Fruit fly (Drosophila melanogaster) whole organism, adult: ENCODE measurements around the gene sturkopf.

Source experiments
- CG11617 ChIP-seq: fragments of 200-800 bp; sonication (Bioruptor generic); optimal IDR thresholded peaks from 2 replicates; lab custom pipeline; 2017; ENCODE audit warnings: mild to moderate bottlenecking, missing biosample characterization, missing genetic modification reagents, missing genetic modification characterization
- CG12768 ChIP-seq: fragments of 200-800 bp; sonication (Bioruptor generic); optimal IDR thresholded peaks from 2 replicates; lab custom pipeline; 2017; ENCODE audit warnings: missing biosample characterization, missing genetic modification characterization, mild to moderate bottlenecking, moderate library complexity, missing genetic modification reagents
- CG14711 ChIP-seq: fragments of 200-800 bp; sonication (Bioruptor generic); optimal IDR thresholded peaks from 2 replicates; lab custom pipeline; 2018; ENCODE audit warnings: missing biosample characterization, mild to moderate bottlenecking, missing genetic modification characterization, moderate library complexity
- CG1620 ChIP-seq: fragments of 200-800 bp; sonication (Bioruptor generic); optimal IDR thresholded peaks from 2 replicates; lab custom pipeline; 2016; ENCODE audit warnings: missing biosample characterization, missing genetic modification characterization
- CG33017 ChIP-seq: fragments of 200-800 bp; sonication (Bioruptor generic); optimal IDR thresholded peaks from 2 replicates; lab custom pipeline; 2018; ENCODE audit warnings: missing biosample characterization, mild to moderate bottlenecking, missing genetic modification characterization, moderate library complexity
- CG5204 ChIP-seq: fragments of 200-800 bp; sonication (Bioruptor generic); optimal IDR thresholded peaks from 2 replicates; lab custom pipeline; 2016; ENCODE audit warnings: missing biosample characterization, missing genetic modification characterization
- CG7045 ChIP-seq: fragments of 200-800 bp; sonication (Bioruptor generic); optimal IDR thresholded peaks from 2 replicates; lab custom pipeline; 2017; ENCODE audit warnings: missing biosample characterization, mild to moderate bottlenecking, missing genetic modification characterization
- CG7101 ChIP-seq: fragments of 200-800 bp; sonication (Bioruptor generic); optimal IDR thresholded peaks from 2 replicates; lab custom pipeline; 2018; ENCODE audit warnings: missing biosample characterization, mild to moderate bottlenecking, missing genetic modification characterization, moderate library complexity
- Clk ChIP-seq: fragments of 200-800 bp; sonication (Bioruptor generic); optimal IDR thresholded peaks from 2 replicates; lab custom pipeline; 2017; ENCODE audit warnings: missing biosample characterization, missing genetic modification characterization
- Crg-1 ChIP-seq: fragments of 200-800 bp; sonication (Bioruptor generic); optimal IDR thresholded peaks from 2 replicates; lab custom pipeline; 2016; ENCODE audit warnings: missing biosample characterization, missing genetic modification characterization
- Hr96 ChIP-seq: fragments of 200-800 bp; sonication (Bioruptor generic); optimal IDR thresholded peaks from 2 replicates; lab custom pipeline; 2016; ENCODE audit warnings: missing biosample characterization, missing genetic modification characterization
- Mnt ChIP-seq: fragments of 200-800 bp; sonication (Bioruptor generic); optimal IDR thresholded peaks from 2 replicates; lab custom pipeline; 2016; ENCODE audit warnings: missing biosample characterization, mild to moderate bottlenecking, missing genetic modification characterization
- bab1 ChIP-seq: fragments of 200-800 bp; sonication (Bioruptor generic); optimal IDR thresholded peaks from 3 replicates; lab custom pipeline; 2019; ENCODE audit warnings: missing biosample characterization, mild to moderate bottlenecking, missing genetic modification characterization, moderate library complexity
- cic ChIP-seq: fragments of 200-800 bp; sonication (Bioruptor generic); optimal IDR thresholded peaks from 2 replicates; lab custom pipeline; 2017; ENCODE audit warnings: missing biosample characterization, mild to moderate bottlenecking, missing genetic modification characterization, moderate library complexity
- cnc ChIP-seq, 2 experiments: fragments of >200 bp; optimal IDR thresholded peaks; 2 replicates each; lab custom pipeline; 2017
- ovo ChIP-seq: fragments of 200-800 bp; sonication (Bioruptor generic); optimal IDR thresholded peaks from 2 replicates; lab custom pipeline; 2016; ENCODE audit warnings: missing biosample characterization, missing genetic modification characterization
- pad ChIP-seq: fragments of 200-800 bp; sonication (Bioruptor generic); optimal IDR thresholded peaks from 3 replicates; lab custom pipeline; 2017; ENCODE audit warnings: missing biosample characterization, missing genetic modification characterization, mild to moderate bottlenecking, moderate library complexity, missing genetic modification reagents
- tj ChIP-seq: fragments of 200-800 bp; sonication (Bioruptor generic); optimal IDR thresholded peaks from 3 replicates; lab custom pipeline; 2017; ENCODE audit warnings: missing biosample characterization, mild to moderate bottlenecking, missing genetic modification characterization, moderate library complexity
- toe ChIP-seq: fragments of 200-800 bp; sonication (Bioruptor generic); optimal IDR thresholded peaks from 2 replicates; lab custom pipeline; 2016; ENCODE audit warnings: missing biosample characterization, missing genetic modification characterization

sturkopf gene

dm6 chr3L:1295693-1296092 lies 17.5 kb downstream of the sturkopf start, which contains the start of gene Rabex-5:
Gene Rabex-5, plus strand, starts transcription at chr3L:1295913.
- TF ChIP-seq CG7101 (no peak), CG7045 (GFP tag; lab: Kevin White, UChicago) (no peak), CG12768 (GFP tag; lab: Kevin White, UChicago) (no peak), CG11617 (GFP tag; lab: Kevin White, UChicago) (no peak), bab1 (GFP tag; lab: Kevin White, UChicago) (no peak), Hr96 (no peak), pad (peak; percentile 2), Crg-1 (GFP tag; lab: Kevin White, UChicago) (no peak), tj (GFP tag; lab: Kevin White, UChicago) (no peak), CG33017 (tag; lab: Kevin White, UChicago) (no peak), Mnt (GFP tag; lab: Kevin White, UChicago) (no peak), cnc (optimal IDR thresholded peaks at IDR 0.05; lab: Kevin White, UChicago) (no peak), cic (GFP tag; lab: Kevin White, UChicago) (no peak), CG5204 (GFP tag; lab: Kevin White, UChicago) (no peak), CG1620 (GFP tag; lab: Kevin White, UChicago) (peak; percentile 49), toe (GFP tag; lab: Kevin White, UChicago) (no peak), ovo (GFP tag; lab: Kevin White, UChicago) (no peak), Clk (GFP tag; lab: Kevin White, UChicago) (no peak)

- TF ChIP-seq CG1620 (GFP tag; lab: Kevin White, UChicago) (no peak), CG33017 (tag; lab: Kevin White, UChicago) (no peak), Hr96 (no peak)
Measured at dm6 chr3L:1294835-1295234, 18.3 kb downstream of the sturkopf start.

dm6 chr3L:1280890-1281622 lies 32.1 kb downstream of the sturkopf start:
- TF ChIP-seq CG7101 (no peak), toe (GFP tag; lab: Kevin White, UChicago) (no peak), tj (GFP tag; lab: Kevin White, UChicago) (no peak), bab1 (GFP tag; lab: Kevin White, UChicago) (no peak), ovo (GFP tag; lab: Kevin White, UChicago) (no peak), CG14711 (tag; lab: Kevin White, UChicago) (no peak), CG33017 (tag; lab: Kevin White, UChicago) (no peak)

DNA sequence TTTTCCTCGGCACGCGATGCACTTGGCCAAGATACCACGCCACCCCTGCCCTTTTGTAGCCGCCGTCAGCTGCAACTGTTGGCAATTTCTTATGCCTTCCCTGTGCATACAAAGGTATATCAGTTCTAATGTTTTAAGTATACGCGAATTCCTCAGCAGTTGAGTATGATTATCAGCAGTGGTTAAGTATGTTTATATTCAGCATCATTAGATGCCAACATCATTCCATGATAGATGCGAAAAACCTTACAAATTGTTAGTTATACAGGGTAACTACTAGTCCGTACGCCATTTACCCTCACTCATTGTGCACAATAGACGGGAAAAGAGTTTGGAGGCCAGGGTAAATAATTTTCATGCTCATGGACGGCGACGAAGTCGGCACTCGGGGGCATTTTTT lies 33.5 kb downstream of the sturkopf start:
- TF ChIP-seq Clk (GFP tag; lab: Kevin White, UChicago) (no peak), bab1 (GFP tag; lab: Kevin White, UChicago) (no peak), CG7045 (GFP tag; lab: Kevin White, UChicago) (no peak), CG11617 (GFP tag; lab: Kevin White, UChicago) (no peak), CG12768 (GFP tag; lab: Kevin White, UChicago) (no peak), toe (GFP tag; lab: Kevin White, UChicago) (no peak), Crg-1 (GFP tag; lab: Kevin White, UChicago) (no peak), Mnt (GFP tag; lab: Kevin White, UChicago) (no peak), cnc (optimal IDR thresholded peaks at IDR 0.05; lab: Kevin White, UChicago) (no peak), CG33017 (tag; lab: Kevin White, UChicago) (no peak), Hr96 (no peak), CG1620 (GFP tag; lab: Kevin White, UChicago) (no peak), CG14711 (tag; lab: Kevin White, UChicago) (no peak), CG5204 (GFP tag; lab: Kevin White, UChicago) (no peak), tj (GFP tag; lab: Kevin White, UChicago) (no peak), CG7101 (no peak), ovo (GFP tag; lab: Kevin White, UChicago) (no peak), cic (GFP tag; lab: Kevin White, UChicago) (no peak)

DNA sequence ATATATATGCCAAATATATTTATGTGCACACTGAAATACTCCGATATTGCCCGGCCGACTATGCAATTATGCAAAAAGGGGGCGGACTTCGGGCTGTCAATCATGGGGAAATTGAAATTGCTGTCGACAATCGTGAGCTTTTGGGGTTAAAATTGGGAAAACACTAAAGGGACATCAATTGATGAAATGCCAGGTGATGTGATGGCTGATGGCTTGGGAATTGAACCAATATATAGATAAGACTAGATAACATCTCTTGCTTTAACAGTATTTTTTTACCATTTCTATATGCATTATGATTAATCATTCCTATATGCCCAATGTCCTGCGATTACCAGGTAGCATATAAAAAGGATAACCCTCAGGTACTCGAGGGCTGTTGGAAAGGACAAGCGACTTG lies 35.2 kb downstream of the sturkopf start:
- no peak for TF ChIP-seq Crg-1 (GFP tag; lab: Kevin White, UChicago)
- TF ChIP-seq CG7101: no peak
- TF ChIP-seq CG14711 (tag; lab: Kevin White, UChicago): no peak
- TF ChIP-seq pad: no peak

DNA sequence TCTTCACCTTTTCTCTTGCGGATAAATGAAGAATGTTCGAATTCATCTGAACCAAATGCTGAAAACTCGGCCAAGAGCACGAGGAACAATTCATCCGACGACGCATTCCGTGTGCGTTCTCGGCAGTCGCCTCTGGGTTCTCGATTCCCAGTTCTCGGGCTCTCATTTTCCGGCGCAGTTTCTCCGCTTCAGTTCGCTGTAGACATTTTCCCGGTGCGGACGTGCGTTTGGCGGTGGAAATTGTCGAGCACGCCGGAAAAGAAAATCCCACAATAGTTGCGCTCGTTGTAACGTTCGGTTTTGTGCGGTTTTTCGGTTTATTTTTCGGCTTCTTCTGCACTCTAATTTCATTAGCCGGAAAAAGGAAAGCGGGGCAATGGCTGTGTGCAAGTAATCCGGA lies 37.4 kb downstream of the sturkopf start, which contains the start of gene CG32333:
TSS of gene CG32333 (plus strand) at position 190 of the 400 bp plus-strand sequence.
- TF ChIP-seq CG7045 (GFP tag; lab: Kevin White, UChicago): no peak

dm6 chr3L:1269013-1269412 lies 44.2 kb downstream of the sturkopf start:
- TF ChIP-seq pad (no peak), bab1 (GFP tag; lab: Kevin White, UChicago) (no peak), CG12768 (GFP tag; lab: Kevin White, UChicago) (no peak), Crg-1 (GFP tag; lab: Kevin White, UChicago) (no peak), ovo (GFP tag; lab: Kevin White, UChicago) (no peak)
